Worm (Caenorhabditis elegans): ENCODE results near the gene C39E9.7.
A peak's percentile ranks its signal among the peaks of the same experiment; 100 is the strongest.

C39E9.7 gene

ce11 chrIV:13080861-13081260 lies 4.3 kb upstream of the C39E9.7 start:
- TF ChIP-seq sem-4 (tag; optimal IDR thresholded peaks at IDR 0.05) (no peak), nhr-129 (tag; optimal IDR thresholded peaks at IDR 0.05) (peak; percentile 19)

- TF ChIP-seq nhr-237 (tag; optimal IDR thresholded peaks at IDR 0.05) = no peak
- peak; percentile 55 for TF ChIP-seq nhr-21 (tag; optimal IDR thresholded peaks at IDR 0.05)
- TF ChIP-seq sem-4 (tag; optimal IDR thresholded peaks at IDR 0.05) = no peak
- no peak for TF ChIP-seq nhr-6 (tag; optimal IDR thresholded peaks at IDR 0.05)
- no peak for TF ChIP-seq unc-62 (GFP tag; optimal IDR thresholded peaks at IDR 0.05)
- no peak for TF ChIP-seq ztf-1 (GFP tag; conservative IDR thresholded peaks at IDR 0.05)
- TF ChIP-seq ZK546.5 (tag; optimal IDR thresholded peaks at IDR 0.05) = no peak
- TF ChIP-seq nhr-12 (tag; optimal IDR thresholded peaks at IDR 0.05) = no peak
- peak; percentile 36 for TF ChIP-seq sma-3 (GFP tag; optimal IDR thresholded peaks at IDR 0.05)
- TF ChIP-seq unc-55 (GFP tag; optimal IDR thresholded peaks at IDR 0.05) = no peak
- no peak for TF ChIP-seq unc-39 (tag; optimal IDR thresholded peaks at IDR 0.05)
- TF ChIP-seq nhr-25 (tag; optimal IDR thresholded peaks at IDR 0.05) = peak; percentile 66
- TF ChIP-seq egl-27 (tag; optimal IDR thresholded peaks at IDR 0.05) = no peak
- TF ChIP-seq aly-2 (tag; optimal IDR thresholded peaks at IDR 0.05) = no peak
- peak; percentile 98 for TF ChIP-seq nhr-129 (tag; optimal IDR thresholded peaks at IDR 0.05)
- TF ChIP-seq nhr-11 (tag; optimal IDR thresholded peaks at IDR 0.05) = peak; percentile 35
- TF ChIP-seq lin-39 (tag; optimal IDR thresholded peaks at IDR 0.05) = no peak
- no peak for TF ChIP-seq elt-1 (tag; optimal IDR thresholded peaks at IDR 0.05)
- no peak for TF ChIP-seq ama-1 (optimal IDR thresholded peaks at IDR 0.05)
- no peak for TF ChIP-seq ztf-4 (tag; optimal IDR thresholded peaks at IDR 0.05)
Measured at ce11 chrIV:13080185-13080584, 3.7 kb upstream of the C39E9.7 start.

ce11 chrIV:13079119-13079518 lies 2.6 kb upstream of the C39E9.7 start, which contains the start of gene C39E9.8:
TSS of gene C39E9.8 (plus strand) at chrIV:13079446.
- TF ChIP-seq nhr-25 (tag; optimal IDR thresholded peaks at IDR 0.05) = peak; percentile 94
- TF ChIP-seq gmeb-1 (tag; optimal IDR thresholded peaks at IDR 0.05) = no peak
- no peak for TF ChIP-seq C34F6.9 (tag; optimal IDR thresholded peaks at IDR 0.05)
- TF ChIP-seq nhr-21 (tag; optimal IDR thresholded peaks at IDR 0.05) = peak; percentile 52
- no peak for TF ChIP-seq aly-2 (tag; optimal IDR thresholded peaks at IDR 0.05)
- TF ChIP-seq nhr-10 (tag; optimal IDR thresholded peaks at IDR 0.05) = no peak
- TF ChIP-seq ama-1 (optimal IDR thresholded peaks at IDR 0.05) = no peak
- TF ChIP-seq crh-2 (tag; optimal IDR thresholded peaks at IDR 0.05) = no peak
- peak; percentile 14 for TF ChIP-seq nhr-6 (tag; optimal IDR thresholded peaks at IDR 0.05)
- peak; percentile 74 for TF ChIP-seq sma-9 (GFP tag; optimal IDR thresholded peaks at IDR 0.05)
- peak; percentile 1 for TF ChIP-seq sma-9 (tag; optimal IDR thresholded peaks at IDR 0.05)
- TF ChIP-seq dmd-4 (tag; optimal IDR thresholded peaks at IDR 0.05) = no peak
- peak; percentile 48 for TF ChIP-seq blmp-1 (tag; optimal IDR thresholded peaks at IDR 0.05; ENCODE audit: insufficient read depth)
- peak; percentile 77 for TF ChIP-seq sma-3 (GFP tag; optimal IDR thresholded peaks at IDR 0.05)
- peak; percentile 23 for TF ChIP-seq Y55F3AM.14 (GFP tag; optimal IDR thresholded peaks at IDR 0.05)
- peak; percentile 41 for TF ChIP-seq fos-1 (tag; optimal IDR thresholded peaks at IDR 0.05)
- TF ChIP-seq mbf-1 (tag; optimal IDR thresholded peaks at IDR 0.05) = no peak
- no peak for TF ChIP-seq snpc-4 (tag; optimal IDR thresholded peaks at IDR 0.05)
- TF ChIP-seq peb-1 (tag; optimal IDR thresholded peaks at IDR 0.05) = no peak
- TF ChIP-seq skn-1 (tag; optimal IDR thresholded peaks at IDR 0.05) = no peak
- no peak for TF ChIP-seq mdl-1 (tag; optimal IDR thresholded peaks at IDR 0.05)
- no peak for TF ChIP-seq ZK546.5 (tag; optimal IDR thresholded peaks at IDR 0.05)
- peak; percentile 71 for TF ChIP-seq nhr-129 (tag; optimal IDR thresholded peaks at IDR 0.05)
- no peak for TF ChIP-seq lsy-2 (tag; optimal IDR thresholded peaks at IDR 0.05)
- no peak for TF ChIP-seq elt-3 (tag; optimal IDR thresholded peaks at IDR 0.05)
- TF ChIP-seq lin-39 (tag; optimal IDR thresholded peaks at IDR 0.05) = no peak
- TF ChIP-seq egl-27 (tag; optimal IDR thresholded peaks at IDR 0.05) = peak; percentile 13
- TF ChIP-seq zag-1 (tag; optimal IDR thresholded peaks at IDR 0.05) = no peak

- TF ChIP-seq R02D3.7 (tag; optimal IDR thresholded peaks at IDR 0.05) (no peak), zag-1 (tag; optimal IDR thresholded peaks at IDR 0.05) (no peak), dmd-4 (tag; optimal IDR thresholded peaks at IDR 0.05) (no peak), C34F6.9 (tag; optimal IDR thresholded peaks at IDR 0.05) (no peak), fos-1 (tag; optimal IDR thresholded peaks at IDR 0.05) (no peak), unc-39 (tag; optimal IDR thresholded peaks at IDR 0.05) (no peak), unc-55 (GFP tag; optimal IDR thresholded peaks at IDR 0.05) (no peak), mab-5 (tag; optimal IDR thresholded peaks at IDR 0.05) (no peak), skn-1 (tag; optimal IDR thresholded peaks at IDR 0.05) (no peak), nhr-11 (tag; optimal IDR thresholded peaks at IDR 0.05) (no peak), nhr-6 (tag; optimal IDR thresholded peaks at IDR 0.05) (no peak), Y55F3AM.14 (GFP tag; optimal IDR thresholded peaks at IDR 0.05) (no peak), F13H6.1 (tag; optimal IDR thresholded peaks at IDR 0.05) (no peak), ceh-82 (tag; optimal IDR thresholded peaks at IDR 0.05) (no peak), ceh-16 (tag; optimal IDR thresholded peaks at IDR 0.05) (no peak), ZK546.5 (tag; optimal IDR thresholded peaks at IDR 0.05) (no peak), mbf-1 (tag; optimal IDR thresholded peaks at IDR 0.05) (no peak), ama-1 (optimal IDR thresholded peaks at IDR 0.05) (no peak), ztf-1 (GFP tag; conservative IDR thresholded peaks at IDR 0.05) (no peak), sma-9 (GFP tag; optimal IDR thresholded peaks at IDR 0.05) (no peak), sma-9 (tag; optimal IDR thresholded peaks at IDR 0.05) (no peak)
Measured at ce11 chrIV:13078342-13078741, 1.8 kb upstream of the C39E9.7 start.
